Worm (Caenorhabditis elegans): ENCODE measurements around the gene pals-20.

ce11 chrIII:1419146-1419636 is 31.1 kb upstream of the pals-20 start, which contains the start of gene Y82E9BR.3:
- no peak for TF ChIP-seq hmbx-1 (tag; optimal IDR thresholded peaks at IDR 0.05)
- TF ChIP-seq ama-1 (optimal IDR thresholded peaks at IDR 0.05): no peak
- no peak for TF ChIP-seq ceh-36 (tag; optimal IDR thresholded peaks at IDR 0.05)
- no peak for TF ChIP-seq ets-7 (tag; optimal IDR thresholded peaks at IDR 0.05)
- TF ChIP-seq flt-1 (GFP tag; IDR thresholded peaks at IDR 0.05): no peak
- TF ChIP-seq scrt-1 (GFP tag; IDR thresholded peaks at IDR 0.05): no peak
- TF ChIP-seq hnd-1 (tag; optimal IDR thresholded peaks at IDR 0.05): no peak
- TF ChIP-seq tbx-37 (GFP tag; conservative IDR thresholded peaks at IDR 0.05): no peak
